Worm (Caenorhabditis elegans) whole organism, L4 larva: ENCODE results near the gene fbxc-52.
A peak's percentile ranks its signal among the peaks of the same experiment; 100 is the strongest.

Experiments
- F37D6.2 ChIP-seq: sonication (generic microtip); optimal IDR thresholded peaks from 2 replicates; lab custom pipeline; 2016; ENCODE audit warnings: mild to moderate bottlenecking, missing genetic modification characterization, missing compliant biosample characterization
- Y105C5A.15 ChIP-seq: fragments of 200-800 bp; sonication (Bioruptor generic); IDR thresholded peaks from 2 replicates; pipeline ENCODE4 v1.3.6; 2022; ENCODE audit warnings: missing genetic modification characterization, missing compliant biosample characterization
- Y48G9A.11 ChIP-seq: fragments of 200-800 bp; sonication (Bioruptor generic); IDR thresholded peaks from 2 replicates; pipeline ENCODE4 v1.3.6; 2022; ENCODE audit warnings: missing genetic modification reagents, missing genetic modification characterization, missing compliant biosample characterization
- Y75B8A.6 ChIP-seq: fragments of 200-800 bp; sonication (Bioruptor generic); IDR thresholded peaks from 2 replicates; pipeline ENCODE4 v1.3.6; 2022; ENCODE audit warnings: missing genetic modification reagents, missing genetic modification characterization, missing compliant biosample characterization
- ama-1 ChIP-seq: fragments of 150-350 bp; optimal IDR thresholded peaks from 2 replicates; lab custom pipeline; 2014; ENCODE audit warnings: inconsistent platforms, mixed read lengths
- arid-1 ChIP-seq: fragments of 200-800 bp; sonication (Bioruptor generic); conservative IDR thresholded peaks from 2 replicates; pipeline ENCODE4 v1.3.6; 2022; ENCODE audit warnings: missing genetic modification reagents, missing genetic modification characterization, missing compliant biosample characterization
- ceh-20 ChIP-seq: fragments of 200-800 bp; sonication (Bioruptor generic); IDR thresholded peaks from 2 replicates; pipeline ENCODE4 v1.3.6; 2022; ENCODE audit warnings: missing genetic modification reagents, missing genetic modification characterization, missing compliant biosample characterization
- ceh-44 ChIP-seq: fragments of 200-800 bp; sonication (Bioruptor generic); IDR thresholded peaks from 2 replicates; pipeline ENCODE4 v1.3.6; 2022; ENCODE audit warnings: missing genetic modification reagents, missing genetic modification characterization, missing compliant biosample characterization
- ctbp-1 ChIP-seq: fragments of 200-800 bp; sonication (Bioruptor generic); IDR thresholded peaks from 2 replicates; pipeline ENCODE4 v1.3.6; 2022; ENCODE audit warnings: missing genetic modification reagents, missing genetic modification characterization, missing compliant biosample characterization
- daf-19 ChIP-seq: fragments of 200-800 bp; sonication (Bioruptor generic); conservative IDR thresholded peaks from 2 replicates; pipeline ENCODE4 v1.3.6; 2022; ENCODE audit warnings: missing genetic modification characterization, missing compliant biosample characterization
- dmd-6 ChIP-seq: fragments of 200-800 bp; sonication (Bioruptor generic); IDR thresholded peaks from 2 replicates; pipeline ENCODE4 v1.3.6; 2022; ENCODE audit warnings: missing genetic modification reagents, missing genetic modification characterization, missing compliant biosample characterization
- egl-43 ChIP-seq: fragments of 200-800 bp; sonication (Bioruptor generic); IDR thresholded peaks from 2 replicates; pipeline ENCODE4 v1.3.6; 2022; ENCODE audit warnings: missing genetic modification reagents, missing genetic modification characterization, missing compliant biosample characterization
- gei-8 ChIP-seq: fragments of 200-800 bp; sonication (Bioruptor generic); optimal IDR thresholded peaks from 2 replicates; lab custom pipeline; 2018; ENCODE audit warnings: mild to moderate bottlenecking, missing genetic modification characterization, missing compliant biosample characterization
- hif-1 ChIP-seq, 2 experiments: sonication (generic microtip); optimal IDR thresholded peaks; 2 replicates each; lab custom pipeline; 2016 to 2017; ENCODE audit warnings: missing compliant biosample characterization in 2 of 2, missing genetic modification characterization in 2 of 2, missing genetic modification reagents in 2 of 2, missing genotype in 2 of 2, mild to moderate bottlenecking in 1 of 2
- hmg-1.1 ChIP-seq: fragments of 200-800 bp; sonication (Bioruptor generic); IDR thresholded peaks from 2 replicates; pipeline ENCODE4 v1.3.6; 2022; ENCODE audit warnings: missing genetic modification reagents, missing genetic modification characterization, missing compliant biosample characterization
- lim-7 ChIP-seq: fragments of 200-800 bp; sonication (Bioruptor generic); IDR thresholded peaks from 2 replicates; pipeline ENCODE4 v1.3.6; 2022; ENCODE audit warnings: missing genetic modification characterization, missing compliant biosample characterization
- lin-15B ChIP-seq: fragments of 150-350 bp; sonication (generic microtip); optimal IDR thresholded peaks from 3 replicates; lab custom pipeline; 2014; ENCODE audit warnings: missing biosample characterization, missing genetic modification characterization
- mdl-1 ChIP-seq, 2 experiments: fragments of 150-350 bp in 1 of 2; sonication (generic microtip) in 1 of 2; optimal IDR thresholded peaks; 2 replicates each; lab custom pipeline; 2014 to 2017; ENCODE audit warnings: missing biosample characterization in 2 of 2, missing genetic modification characterization in 2 of 2
- mdt-29 ChIP-seq: fragments of 200-800 bp; sonication (Bioruptor generic); IDR thresholded peaks from 2 replicates; pipeline ENCODE4 v1.3.6; 2022; ENCODE audit warnings: missing genetic modification reagents, missing genetic modification characterization, missing compliant biosample characterization
- mep-1 ChIP-seq: fragments of 150-350 bp; sonication (generic microtip); optimal IDR thresholded peaks from 3 replicates; lab custom pipeline; 2014; ENCODE audit warnings: missing biosample characterization, missing genetic modification characterization
- nhr-237 ChIP-seq: sonication (generic microtip); optimal IDR thresholded peaks from 2 replicates; lab custom pipeline; 2017; ENCODE audit warnings: missing biosample characterization, missing genetic modification characterization
- nhr-41 ChIP-seq: fragments of 200-800 bp; sonication (Bioruptor generic); IDR thresholded peaks from 2 replicates; pipeline ENCODE4 v1.3.6; 2022; ENCODE audit warnings: missing genetic modification reagents, missing genetic modification characterization, missing compliant biosample characterization
- pqm-1 ChIP-seq: sonication (generic microtip); optimal IDR thresholded peaks from 2 replicates; lab custom pipeline; 2017; ENCODE audit warnings: missing biosample characterization, missing genetic modification characterization
- spr-1 ChIP-seq: sonication (generic microtip); optimal IDR thresholded peaks from 2 replicates; lab custom pipeline; 2016; ENCODE audit warnings: mild to moderate bottlenecking, missing genetic modification characterization, missing compliant biosample characterization
- tra-1 ChIP-seq: fragments of 200-800 bp; sonication (Bioruptor generic); IDR thresholded peaks from 2 replicates; pipeline ENCODE4 v1.3.6; 2022; ENCODE audit warnings: missing genetic modification reagents, missing genetic modification characterization, missing compliant biosample characterization
- unc-130 ChIP-seq: sonication (generic microtip); optimal IDR thresholded peaks from 2 replicates; lab custom pipeline; 2016; ENCODE audit warnings: missing genetic modification reagents, missing genetic modification characterization, missing compliant biosample characterization
- unc-39 ChIP-seq: sonication (generic microtip); optimal IDR thresholded peaks from 2 replicates; lab custom pipeline; 2017; ENCODE audit warnings: missing biosample characterization, missing genetic modification characterization
- unc-62 ChIP-seq, 3 experiments: fragments of 150-350 bp in 1 of 3; sonication (generic microtip); optimal IDR thresholded peaks in 2 of 3; peaks in 1 of 3; 1 replicate in 1 of 3; 2 replicates in 2 of 3; lab custom pipeline; 2014 to 2017; ENCODE audit warnings: missing biosample characterization in 3 of 3, missing genetic modification characterization in 3 of 3, missing genetic modification reagents in 3 of 3, missing genotype in 1 of 3
- vab-7 ChIP-seq: fragments of 200-800 bp; sonication (Bioruptor generic); IDR thresholded peaks from 2 replicates; pipeline ENCODE4 v1.3.6; 2022; ENCODE audit warnings: missing genetic modification reagents, missing genetic modification characterization, missing compliant biosample characterization
- zfp-3 ChIP-seq: fragments of 200-800 bp; sonication (Bioruptor generic); conservative IDR thresholded peaks from 2 replicates; pipeline ENCODE4 v1.3.6; 2022; ENCODE audit warnings: missing genetic modification reagents, missing genetic modification characterization, missing compliant biosample characterization
- zip-2 ChIP-seq: fragments of 150-350 bp; optimal IDR thresholded peaks from 2 replicates; lab custom pipeline; 2014; ENCODE audit warnings: missing biosample characterization, missing genetic modification characterization
- ztf-11 ChIP-seq: fragments of 150-350 bp; optimal IDR thresholded peaks from 2 replicates; lab custom pipeline; 2014; ENCODE audit warnings: missing biosample characterization, missing genetic modification characterization
- ztf-7 ChIP-seq: fragments of 150-350 bp; optimal IDR thresholded peaks from 2 replicates; lab custom pipeline; 2014; ENCODE audit warnings: missing biosample characterization, missing genetic modification characterization

Gene fbxc-52

DNA sequence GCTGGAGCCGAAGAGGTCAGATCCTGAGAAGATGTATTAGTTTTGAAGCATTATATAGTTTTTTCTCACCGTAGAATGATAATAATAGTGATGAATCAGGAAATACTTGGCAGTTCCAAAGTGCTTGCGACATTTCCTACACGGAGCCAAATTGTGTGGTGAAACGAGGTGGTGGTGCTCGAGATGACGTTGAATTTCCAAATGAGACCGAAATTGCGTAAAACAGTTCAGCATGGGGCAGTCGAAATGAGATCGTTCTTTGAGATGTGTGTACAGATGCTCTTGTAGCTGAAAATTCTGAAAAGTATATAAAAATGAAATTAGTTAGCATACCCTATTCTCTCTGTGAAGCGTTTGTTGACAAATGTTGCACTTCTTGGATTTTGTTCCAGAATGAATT is 10.9 kb downstream of the fbxc-52 start, which contains the start of gene C46E10.8:
C46E10.8 (minus strand) TSS at position 101 of the 400 bp plus-strand sequence.
- peak in 1 of 2 experiments; percentile 28 for TF ChIP-seq unc-62 (GFP tag; optimal IDR thresholded peaks at IDR 0.05 in 1 of 2; lab: Kevin White, UChicago)
- no peak for TF ChIP-seq unc-62 (tag; optimal IDR thresholded peaks at IDR 0.05; lab: Kevin White, UChicago)
- no peak for TF ChIP-seq Y75B8A.6 (GFP tag; lab: Robert Waterston, UW)

DNA sequence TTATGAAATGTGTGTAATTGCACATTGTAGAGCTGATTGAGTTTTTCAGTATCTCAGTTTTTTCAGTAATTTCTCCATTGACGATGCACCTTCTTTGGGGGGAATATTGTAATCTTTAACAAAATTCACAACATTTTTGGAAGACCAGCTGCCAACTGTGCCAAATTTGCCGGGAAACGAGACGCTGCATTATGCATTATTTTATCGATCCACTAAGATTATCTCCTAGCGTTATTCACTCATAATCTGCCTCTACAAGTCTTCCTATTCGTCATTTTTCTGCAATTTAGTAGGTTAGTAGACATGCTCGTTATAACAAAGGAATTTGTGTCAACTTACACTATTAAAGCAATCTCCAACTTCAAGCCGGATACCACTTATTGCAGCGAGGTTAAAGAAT is 14.7 kb downstream of the fbxc-52 start, which contains the start of the genes sdz-12 and bath-31:
sdz-12 (minus strand) TSS at position 101 of the 400 bp plus-strand sequence.
bath-31 (plus strand) TSS at position 251 of the 400 bp plus-strand sequence.
- TF ChIP-seq ztf-7 (no peak), zfp-3 (GFP tag; lab: Robert Waterston, UW) (no peak), arid-1 (GFP tag; lab: Robert Waterston, UW) (no peak), mdl-1 (tag; optimal IDR thresholded peaks at IDR 0.05; lab: Kevin White, UChicago) (no peak), unc-130 (no peak), hmg-1.1 (GFP tag; lab: Robert Waterston, UW) (no peak), dmd-6 (GFP tag; lab: Robert Waterston, UW) (no peak), ceh-20 (GFP tag; lab: Robert Waterston, UW) (no peak), hif-1 (tag; optimal IDR thresholded peaks at IDR 0.05; lab: Kevin White, UChicago) (no peak), zip-2 (tag; lab: Kevin White, UChicago) (no peak), gei-8 (GFP tag; lab: Kevin White, UChicago) (no peak), ceh-44 (no peak), mdt-29 (GFP tag; lab: Robert Waterston, UW) (no peak), lim-7 (GFP tag; lab: Robert Waterston, UW) (no peak), lin-15B (no peak), mep-1 (tag; lab: Kevin White, UChicago) (no peak)

DNA sequence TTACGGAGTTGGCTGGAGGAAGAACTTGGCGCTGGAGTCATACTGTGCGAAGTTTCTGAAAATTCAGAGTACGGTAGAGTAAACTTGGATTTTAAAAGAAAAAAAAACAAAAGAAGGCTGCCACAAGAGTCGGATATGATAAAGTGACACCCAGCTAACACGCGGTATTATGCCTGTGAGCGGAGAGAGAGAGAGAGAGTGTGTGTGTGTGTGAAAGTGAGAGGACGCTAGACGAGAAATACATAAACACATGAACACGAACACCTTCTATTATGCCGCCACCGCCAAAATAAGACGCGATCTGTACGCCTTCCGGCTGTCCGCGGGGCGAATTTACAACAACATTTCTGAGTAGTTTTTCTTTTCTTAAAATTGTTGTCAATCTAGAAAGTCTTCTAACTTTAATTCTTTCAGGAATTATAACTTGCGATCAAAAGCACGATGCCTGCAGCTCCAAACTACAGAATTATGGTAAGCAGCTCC is 19.9 kb downstream of the fbxc-52 start, which contains the start of gene F12E12.6:
F12E12.6 (minus strand) TSS at position 51 of the 483 bp plus-strand sequence.
- TF ChIP-seq spr-1 (tag; lab: Kevin White, UChicago) (no peak), egl-43 (GFP tag; lab: Robert Waterston, UW) (no peak), ctbp-1 (GFP tag; lab: Robert Waterston, UW) (no peak), mdt-29 (GFP tag; lab: Robert Waterston, UW) (no peak), nhr-41 (no peak), F37D6.2 (tag; lab: Kevin White, UChicago) (no peak), ceh-44 (no peak), vab-7 (GFP tag; lab: Robert Waterston, UW) (no peak), tra-1 (GFP tag; lab: Robert Waterston, UW) (no peak), nhr-237 (tag; lab: Kevin White, UChicago) (no peak), Y105C5A.15 (GFP tag; lab: Robert Waterston, UW) (no peak), daf-19 (no peak)

DNA sequence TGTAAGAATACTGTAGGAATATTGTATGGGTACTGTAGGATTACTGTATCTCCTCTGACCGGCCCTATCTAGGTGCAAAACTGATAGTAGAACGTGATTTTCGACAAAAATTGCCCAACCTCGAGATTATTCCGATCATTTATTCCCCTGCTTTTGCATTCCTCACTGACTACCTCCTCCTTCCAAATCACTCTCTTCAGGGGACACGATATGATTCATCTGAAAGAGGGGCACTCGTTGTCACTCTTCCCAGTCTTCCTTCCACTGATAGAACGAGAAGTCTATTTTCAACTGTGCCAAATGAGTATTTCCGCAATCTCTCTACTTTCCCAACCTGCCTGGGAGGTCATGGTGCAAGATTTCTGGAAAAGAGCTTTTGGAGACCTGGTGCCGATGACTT is 22.6 kb downstream of the fbxc-52 start, which contains the start of gene F12E12.2:
F12E12.2 (plus strand) TSS at position 301 of the 400 bp plus-strand sequence.
- TF ChIP-seq gei-8 (GFP tag; lab: Kevin White, UChicago) (no peak), unc-39 (tag; lab: Kevin White, UChicago) (no peak), Y48G9A.11 (GFP tag; lab: Robert Waterston, UW) (no peak)

DNA sequence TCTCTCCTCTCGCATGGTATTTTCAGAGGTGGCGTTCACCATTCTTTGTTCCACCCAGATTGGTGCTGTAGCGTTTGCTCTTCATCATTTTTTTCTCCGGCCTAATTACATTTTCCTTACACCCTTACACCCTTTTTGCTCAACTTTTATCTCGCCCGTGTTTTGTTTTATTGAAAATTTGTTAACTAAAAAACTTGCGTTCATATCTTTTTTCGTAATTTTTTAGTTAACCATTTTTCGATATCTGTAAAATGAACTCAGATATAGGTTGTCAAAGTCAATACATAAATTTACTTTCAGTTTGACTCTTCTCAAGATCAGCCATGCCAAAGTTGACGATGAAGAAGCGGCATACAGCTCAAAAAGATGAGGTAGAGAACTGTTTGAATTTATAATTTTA is 24.5 kb downstream of the fbxc-52 start, which contains the start of gene F12E12.1:
F12E12.1 (plus strand) TSS at position 301 of the 400 bp plus-strand sequence.
- TF ChIP-seq ztf-11 (tag; lab: Kevin White, UChicago), result no peak
- TF ChIP-seq mdt-29 (GFP tag; lab: Robert Waterston, UW), result no peak
- no peak for TF ChIP-seq ama-1
- TF ChIP-seq tra-1 (GFP tag; lab: Robert Waterston, UW), result no peak
- no peak for TF ChIP-seq pqm-1 (tag; lab: Kevin White, UChicago)
